Worm (Caenorhabditis elegans): ENCODE data around the gene ZK673.11.

- no peak for TF ChIP-seq pes-1 (GFP tag; IDR thresholded peaks at IDR 0.05)
- TF ChIP-seq ama-1 (optimal IDR thresholded peaks at IDR 0.05), result no peak
- TF ChIP-seq tra-4 (tag; optimal IDR thresholded peaks at IDR 0.05), result no peak
- TF ChIP-seq hmg-4 (GFP tag; optimal IDR thresholded peaks at IDR 0.05), result no peak
- TF ChIP-seq F13C5.2 (tag; optimal IDR thresholded peaks at IDR 0.05), result no peak
- no peak for TF ChIP-seq flt-1 (GFP tag; IDR thresholded peaks at IDR 0.05)
- no peak for TF ChIP-seq ceh-36 (tag; optimal IDR thresholded peaks at IDR 0.05)
- no peak for TF ChIP-seq hnd-1 (tag; optimal IDR thresholded peaks at IDR 0.05)
- TF ChIP-seq aly-1 (tag; optimal IDR thresholded peaks at IDR 0.05), result no peak
- TF ChIP-seq hmbx-1 (tag; optimal IDR thresholded peaks at IDR 0.05), result no peak
- no peak for TF ChIP-seq ets-7 (tag; optimal IDR thresholded peaks at IDR 0.05)
Measured at ce11 chrII:10446300-10446699, 10.8 kb upstream of the ZK673.11 start.
